Worm (Caenorhabditis elegans) whole organism, L4 larva: Measurements from ENCODE around the gene F54H5.5.

Experiments
- D1046.2 ChIP-seq: fragments of 200-800 bp; sonication (Bioruptor generic); IDR thresholded peaks from 2 replicates; pipeline ENCODE4 v1.3.6; 2022; ENCODE audit warnings: missing genetic modification characterization, missing compliant biosample characterization
- F10B5.3 ChIP-seq: sonication (generic microtip); optimal IDR thresholded peaks from 2 replicates; lab custom pipeline; 2016; ENCODE audit warnings: mild to moderate bottlenecking, missing genetic modification characterization, missing compliant biosample characterization
- F26F4.8 ChIP-seq: fragments of 200-800 bp; sonication (Bioruptor generic); conservative IDR thresholded peaks from 2 replicates; pipeline ENCODE4 v1.3.6; 2022; ENCODE audit warnings: missing genetic modification characterization, missing compliant biosample characterization
- F37D6.2 ChIP-seq: sonication (generic microtip); optimal IDR thresholded peaks from 2 replicates; lab custom pipeline; 2016; ENCODE audit warnings: mild to moderate bottlenecking, missing genetic modification characterization, missing compliant biosample characterization
- T20F7.1 ChIP-seq: fragments of 200-800 bp; sonication (Bioruptor generic); optimal IDR thresholded peaks from 2 replicates; lab custom pipeline; 2018; ENCODE audit warnings: mild to moderate bottlenecking, missing genetic modification characterization, missing compliant biosample characterization
- Y48G9A.11 ChIP-seq: fragments of 200-800 bp; sonication (Bioruptor generic); IDR thresholded peaks from 2 replicates; pipeline ENCODE4 v1.3.6; 2022; ENCODE audit warnings: missing genetic modification reagents, missing genetic modification characterization, missing compliant biosample characterization
- ZK546.5 ChIP-seq, 2 experiments: sonication (generic microtip); optimal IDR thresholded peaks; 2 replicates each; lab custom pipeline; 2017; ENCODE audit warnings: missing biosample characterization in 2 of 2, missing genetic modification characterization in 2 of 2
- ama-1 ChIP-seq: fragments of 150-350 bp; optimal IDR thresholded peaks from 2 replicates; lab custom pipeline; 2014; ENCODE audit warnings: inconsistent platforms, mixed read lengths
- attf-4 ChIP-seq: sonication (generic microtip); optimal IDR thresholded peaks from 3 replicates; lab custom pipeline; 2017; ENCODE audit warnings: missing biosample characterization, missing genetic modification characterization
- ceh-32 ChIP-seq: sonication (generic microtip); optimal IDR thresholded peaks from 2 replicates; lab custom pipeline; 2016; ENCODE audit warnings: mild to moderate bottlenecking, missing genetic modification characterization, missing compliant biosample characterization; ENCODE audit not compliant: poor library complexity
- ceh-44 ChIP-seq: fragments of 200-800 bp; sonication (Bioruptor generic); IDR thresholded peaks from 2 replicates; pipeline ENCODE4 v1.3.6; 2022; ENCODE audit warnings: missing genetic modification reagents, missing genetic modification characterization, missing compliant biosample characterization
- cey-2 ChIP-seq: sonication (generic microtip); optimal IDR thresholded peaks from 3 replicates; lab custom pipeline; 2017; ENCODE audit warnings: missing genetic modification characterization, mild to moderate bottlenecking, missing compliant biosample characterization, antibody characterized with exemption, borderline replicate concordance; ENCODE audit not compliant: insufficient read depth
- ctbp-1 ChIP-seq: fragments of 200-800 bp; sonication (Bioruptor generic); IDR thresholded peaks from 2 replicates; pipeline ENCODE4 v1.3.6; 2022; ENCODE audit warnings: missing genetic modification reagents, missing genetic modification characterization, missing compliant biosample characterization
- daf-12 ChIP-seq: fragments of 150-350 bp; optimal IDR thresholded peaks from 2 replicates; lab custom pipeline; 2014; ENCODE audit warnings: missing biosample characterization, missing genetic modification reagents, missing genetic modification characterization
- daf-16 ChIP-seq, 3 experiments: sonication (generic microtip); optimal IDR thresholded peaks; 2 replicates each; lab custom pipeline; 2016 to 2017; ENCODE audit warnings: missing genetic modification characterization in 3 of 3, missing genetic modification reagents in 3 of 3, mild to moderate bottlenecking in 2 of 3, missing compliant biosample characterization in 2 of 3, missing biosample characterization in 1 of 3, moderate library complexity in 1 of 3
- dpl-1 ChIP-seq: fragments of 150-350 bp; optimal IDR thresholded peaks from 2 replicates; lab custom pipeline; 2014; ENCODE audit warnings: missing biosample characterization, missing genetic modification reagents, missing genetic modification characterization
- dve-1 ChIP-seq: sonication (generic microtip); optimal IDR thresholded peaks from 2 replicates; lab custom pipeline; 2017; ENCODE audit warnings: antibody characterized with exemption, mild to moderate bottlenecking, missing genetic modification characterization, missing compliant biosample characterization; ENCODE audit not compliant: insufficient read depth
- egl-27 ChIP-seq: sonication (generic microtip); optimal IDR thresholded peaks from 3 replicates; lab custom pipeline; 2017; ENCODE audit warnings: missing biosample characterization, missing genetic modification reagents, missing genetic modification characterization
- fkh-10 ChIP-seq: fragments of 150-350 bp; optimal IDR thresholded peaks from 2 replicates; lab custom pipeline; 2014; ENCODE audit warnings: missing biosample characterization, missing genetic modification reagents, missing genetic modification characterization
- fos-1 ChIP-seq: fragments of 150-350 bp; optimal IDR thresholded peaks from 2 replicates; lab custom pipeline; 2014; ENCODE audit warnings: missing biosample characterization, missing genetic modification characterization
- hif-1 ChIP-seq, 2 experiments: sonication (generic microtip); optimal IDR thresholded peaks; 2 replicates each; lab custom pipeline; 2016 to 2017; ENCODE audit warnings: missing compliant biosample characterization in 2 of 2, missing genetic modification characterization in 2 of 2, missing genetic modification reagents in 2 of 2, missing genotype in 2 of 2, mild to moderate bottlenecking in 1 of 2
- hlh-11 ChIP-seq: fragments of 200-800 bp; sonication (Bioruptor generic); optimal IDR thresholded peaks from 2 replicates; lab custom pipeline; 2018; ENCODE audit warnings: mild to moderate bottlenecking, missing genetic modification characterization, missing compliant biosample characterization
- hlh-30 ChIP-seq: sonication (generic microtip); optimal IDR thresholded peaks from 2 replicates; lab custom pipeline; 2017; ENCODE audit warnings: antibody characterized with exemption, mild to moderate bottlenecking, missing genetic modification characterization, missing compliant biosample characterization; ENCODE audit not compliant: insufficient read depth
- hmg-1.1 ChIP-seq: fragments of 200-800 bp; sonication (Bioruptor generic); IDR thresholded peaks from 2 replicates; pipeline ENCODE4 v1.3.6; 2022; ENCODE audit warnings: missing genetic modification reagents, missing genetic modification characterization, missing compliant biosample characterization
- lin-13 ChIP-seq: fragments of 150-350 bp; optimal IDR thresholded peaks from 2 replicates; lab custom pipeline; 2014; ENCODE audit warnings: missing biosample characterization, missing genetic modification reagents, missing genetic modification characterization
- lin-15B ChIP-seq: fragments of 150-350 bp; sonication (generic microtip); optimal IDR thresholded peaks from 3 replicates; lab custom pipeline; 2014; ENCODE audit warnings: missing biosample characterization, missing genetic modification characterization
- lin-38 ChIP-seq: fragments of 200-800 bp; sonication (Bioruptor generic); IDR thresholded peaks from 2 replicates; pipeline ENCODE4 v1.3.6; 2022; ENCODE audit warnings: missing genetic modification reagents, missing genetic modification characterization, missing compliant biosample characterization
- lir-3 ChIP-seq: sonication (generic microtip); optimal IDR thresholded peaks from 2 replicates; lab custom pipeline; 2016; ENCODE audit warnings: mild to moderate bottlenecking, missing genetic modification characterization, missing compliant biosample characterization
- lsy-2 ChIP-seq, 2 experiments: fragments of 150-350 bp in 1 of 2; sonication (generic microtip) in 1 of 2; optimal IDR thresholded peaks; 2 replicates each; lab custom pipeline; 2014 to 2017; ENCODE audit warnings: missing biosample characterization in 2 of 2, missing genetic modification characterization in 2 of 2
- madf-5 ChIP-seq, 2 experiments: fragments of 200-800 bp; sonication (Bioruptor generic); IDR thresholded peaks; 2 replicates each; pipeline ENCODE4 v1.3.6; 2022; ENCODE audit warnings: missing compliant biosample characterization in 2 of 2, missing genetic modification characterization in 2 of 2
- madf-9 ChIP-seq: fragments of 200-800 bp; sonication (Bioruptor generic); conservative IDR thresholded peaks from 2 replicates; pipeline ENCODE4 v1.3.6; 2022; ENCODE audit warnings: missing genetic modification reagents, missing genetic modification characterization, missing compliant biosample characterization
- mdl-1 ChIP-seq, 2 experiments: fragments of 150-350 bp in 1 of 2; sonication (generic microtip) in 1 of 2; optimal IDR thresholded peaks; 2 replicates each; lab custom pipeline; 2014 to 2017; ENCODE audit warnings: missing biosample characterization in 2 of 2, missing genetic modification characterization in 2 of 2
- mdt-29 ChIP-seq: fragments of 200-800 bp; sonication (Bioruptor generic); IDR thresholded peaks from 2 replicates; pipeline ENCODE4 v1.3.6; 2022; ENCODE audit warnings: missing genetic modification reagents, missing genetic modification characterization, missing compliant biosample characterization
- mep-1 ChIP-seq: fragments of 150-350 bp; sonication (generic microtip); optimal IDR thresholded peaks from 3 replicates; lab custom pipeline; 2014; ENCODE audit warnings: missing biosample characterization, missing genetic modification characterization
- mes-2 ChIP-seq: sonication (generic microtip); optimal IDR thresholded peaks from 2 replicates; lab custom pipeline; 2016; ENCODE audit warnings: missing genotype, mild to moderate bottlenecking, missing genetic modification characterization, missing compliant biosample characterization; ENCODE audit not compliant: poor library complexity, severe bottlenecking
- mxl-3 ChIP-seq: fragments of 200-800 bp; sonication (Bioruptor generic); optimal IDR thresholded peaks from 2 replicates; lab custom pipeline; 2018; ENCODE audit warnings: mild to moderate bottlenecking, missing genetic modification characterization, missing compliant biosample characterization
- nhr-28 ChIP-seq: fragments of 150-350 bp; optimal IDR thresholded peaks from 2 replicates; lab custom pipeline; 2014; ENCODE audit warnings: missing biosample characterization, missing genetic modification characterization
- nhr-6 ChIP-seq: fragments of 150-350 bp; optimal IDR thresholded peaks from 2 replicates; lab custom pipeline; 2014; ENCODE audit warnings: missing biosample characterization, missing genetic modification characterization
- sdz-12 ChIP-seq: fragments of 200-800 bp; sonication (Bioruptor generic); optimal IDR thresholded peaks from 2 replicates; lab custom pipeline; 2018; ENCODE audit warnings: mild to moderate bottlenecking, missing genetic modification characterization, missing compliant biosample characterization
- snpc-1.2 ChIP-seq: fragments of 200-800 bp; sonication (Bioruptor generic); IDR thresholded peaks from 2 replicates; pipeline ENCODE4 v1.3.6; 2022; ENCODE audit warnings: missing genetic modification reagents, missing genetic modification characterization, missing compliant biosample characterization
- spr-3 ChIP-seq: fragments of 200-800 bp; sonication (Bioruptor generic); optimal IDR thresholded peaks from 2 replicates; lab custom pipeline; 2018; ENCODE audit warnings: mild to moderate bottlenecking, missing genetic modification characterization, missing compliant biosample characterization
- tag-97 ChIP-seq: fragments of 200-800 bp; sonication (Bioruptor generic); IDR thresholded peaks from 2 replicates; pipeline ENCODE4 v1.3.6; 2022; ENCODE audit warnings: missing genetic modification characterization, missing compliant biosample characterization
- zip-11 ChIP-seq: fragments of 200-800 bp; sonication (Bioruptor generic); IDR thresholded peaks from 2 replicates; pipeline ENCODE4 v1.3.6; 2022; ENCODE audit warnings: missing genetic modification characterization, missing compliant biosample characterization
- zip-2 ChIP-seq: fragments of 150-350 bp; optimal IDR thresholded peaks from 2 replicates; lab custom pipeline; 2014; ENCODE audit warnings: missing biosample characterization, missing genetic modification characterization

The F54H5.5 gene

DNA sequence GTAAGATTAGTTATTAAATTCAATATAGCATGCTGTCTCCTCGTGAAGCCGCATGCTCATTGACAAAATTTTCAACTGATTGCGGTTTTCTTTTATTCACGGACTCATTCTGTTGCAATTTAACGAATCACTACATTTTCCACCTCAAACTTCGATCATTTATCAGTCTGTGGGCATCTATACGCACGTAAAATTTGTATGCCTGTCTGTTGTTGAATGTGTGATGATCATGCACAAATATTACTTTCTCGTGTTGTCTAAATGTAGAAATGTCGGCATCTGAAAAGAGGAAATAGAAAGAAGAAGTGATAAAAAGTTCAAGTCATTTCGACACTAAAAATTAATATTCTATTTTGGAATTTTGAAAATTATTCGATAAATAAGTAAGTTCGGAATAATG, 14.5 kb downstream of the F54H5.5 start (continued):
- TF ChIP-seq hif-1 (tag; optimal IDR thresholded peaks at IDR 0.05; lab: Kevin White, UChicago) (peak in 1 of 2 experiments; percentile 21), dve-1 (tag; lab: Kevin White, UChicago) (peak; percentile 75), hlh-11 (tag; lab: Kevin White, UChicago) (peak; percentile 44), snpc-1.2 (GFP tag; lab: Robert Waterston, UW) (no peak), F26F4.8 (no peak)

DNA sequence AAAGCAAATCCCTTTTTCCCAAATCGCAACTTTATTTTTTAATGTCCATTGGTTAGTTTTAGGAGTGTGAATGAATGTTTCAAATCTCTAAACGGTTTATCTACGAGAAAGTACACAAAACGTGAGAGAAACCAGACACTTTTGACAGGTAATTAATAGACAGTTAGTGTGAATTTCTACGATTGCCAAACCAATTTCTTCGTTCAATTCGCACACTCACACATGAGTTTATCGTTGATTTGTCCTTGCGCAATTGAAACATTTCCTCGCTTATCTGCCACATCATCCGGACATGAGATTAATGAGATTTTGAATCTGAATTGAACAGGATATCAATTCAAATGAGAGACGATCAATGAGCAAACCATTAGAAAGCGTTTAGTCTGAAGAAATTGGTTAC, 16.8 kb downstream of the F54H5.5 start:
- TF ChIP-seq ceh-44 (GFP tag; lab: Robert Waterston, UW), result no peak
- TF ChIP-seq ZK546.5 (tag; optimal IDR thresholded peaks at IDR 0.05; lab: Kevin White, UChicago), result no peak
- TF ChIP-seq lin-38 (GFP tag; lab: Robert Waterston, UW), result no peak
- TF ChIP-seq lir-3 (tag; lab: Kevin White, UChicago), result no peak
- no peak for TF ChIP-seq ceh-32 (tag; lab: Kevin White, UChicago)
- no peak for TF ChIP-seq mep-1 (tag; lab: Kevin White, UChicago)
- TF ChIP-seq tag-97 (GFP tag; lab: Robert Waterston, UW), result no peak
- TF ChIP-seq madf-5 (GFP tag; IDR thresholded peaks at IDR 0.05; lab: Robert Waterston, UW), result no peak
- no peak for TF ChIP-seq cey-2 (tag; lab: Kevin White, UChicago)
- TF ChIP-seq fkh-10 (GFP tag; lab: Kevin White, UChicago), result no peak

DNA sequence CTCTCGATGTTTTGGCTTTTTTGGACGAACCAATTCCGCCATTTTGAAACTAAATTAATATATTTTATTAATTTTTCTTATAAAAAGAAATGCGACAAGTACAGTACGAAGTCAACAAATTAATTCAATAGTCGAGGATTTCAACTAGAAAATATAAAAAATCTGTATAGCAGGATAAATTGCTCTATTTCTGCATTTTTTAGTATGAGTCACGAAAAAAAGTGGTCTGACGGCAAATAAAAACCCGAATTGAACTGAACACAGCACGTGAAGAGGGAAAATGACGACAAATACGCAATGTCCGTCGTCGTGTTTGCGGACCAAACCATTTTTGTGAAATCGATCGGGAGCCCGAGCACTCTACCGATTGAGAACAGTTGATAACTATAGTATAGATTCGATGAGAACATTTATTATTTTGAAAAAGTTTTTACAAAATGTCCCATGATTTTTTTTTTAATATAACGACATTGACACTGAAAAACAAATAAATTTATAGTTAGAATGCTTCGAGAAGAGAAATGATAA, 17.7 kb downstream of the F54H5.5 start, which contains the start of gene epg-5:
epg-5 (minus strand) TSS at position 51 of the 528 bp plus-strand sequence.
- TF ChIP-seq mdt-29 (GFP tag; lab: Robert Waterston, UW) (no peak), Y48G9A.11 (no peak), hlh-11 (tag; lab: Kevin White, UChicago) (peak; percentile 43), ctbp-1 (GFP tag; lab: Robert Waterston, UW) (no peak), lin-38 (GFP tag; lab: Robert Waterston, UW) (no peak), hlh-30 (tag; lab: Kevin White, UChicago) (peak; percentile 83), fos-1 (tag; lab: Kevin White, UChicago) (no peak), mdl-1 (tag; optimal IDR thresholded peaks at IDR 0.05; lab: Kevin White, UChicago) (peak in 1 of 2 experiments; percentile 53), ZK546.5 (tag; optimal IDR thresholded peaks at IDR 0.05; lab: Kevin White, UChicago) (no peak), F26F4.8 (no peak), ceh-44 (GFP tag; lab: Robert Waterston, UW) (no peak), attf-4 (no peak), mes-2 (tag; lab: Kevin White, UChicago) (peak; percentile 46), lir-3 (tag; lab: Kevin White, UChicago) (no peak), hmg-1.1 (GFP tag; lab: Robert Waterston, UW) (0 out of 2 replicates have a peak, but pooled peaks have one; percentile 27), zip-2 (tag; lab: Kevin White, UChicago) (no peak), hif-1 (tag; optimal IDR thresholded peaks at IDR 0.05; lab: Kevin White, UChicago) (peak in 1 of 2 experiments; percentile 4), F10B5.3 (tag; lab: Kevin White, UChicago) (no peak), lsy-2 (tag; optimal IDR thresholded peaks at IDR 0.05; lab: Kevin White, UChicago) (peak in 1 of 2 experiments; percentile 38), sdz-12 (GFP tag; lab: Kevin White, UChicago) (no peak), fkh-10 (GFP tag; lab: Kevin White, UChicago) (no peak), daf-12 (no peak), snpc-1.2 (GFP tag; lab: Robert Waterston, UW) (no peak), daf-16 (GFP tag; optimal IDR thresholded peaks at IDR 0.05; lab: Kevin White, UChicago) (no peak), daf-16 (tag; optimal IDR thresholded peaks at IDR 0.05; lab: Kevin White, UChicago) (no peak), madf-9 (GFP tag; lab: Robert Waterston, UW) (no peak), spr-3 (GFP tag; lab: Kevin White, UChicago) (no peak), T20F7.1 (GFP tag; lab: Kevin White, UChicago) (no peak), ama-1 (no peak), F37D6.2 (tag; lab: Kevin White, UChicago) (no peak), lin-13 (GFP tag; lab: Kevin White, UChicago) (no peak), nhr-6 (tag; lab: Kevin White, UChicago) (no peak), mxl-3 (peak; percentile 36), zip-11 (GFP tag; lab: Robert Waterston, UW) (no peak), mep-1 (tag; lab: Kevin White, UChicago) (peak; percentile 55), egl-27 (no peak), D1046.2 (GFP tag; lab: Robert Waterston, UW) (no peak), lin-15B (tag; lab: Kevin White, UChicago) (no peak), dpl-1 (GFP tag; lab: Kevin White, UChicago) (peak; percentile 6), nhr-28 (tag; lab: Kevin White, UChicago) (peak; percentile 32)
